Worm (Caenorhabditis elegans): Measurements from ENCODE around the gene B0303.7.
A peak's percentile ranks its signal among the peaks of the same experiment; 100 is the strongest.

Gene B0303.7

DNA sequence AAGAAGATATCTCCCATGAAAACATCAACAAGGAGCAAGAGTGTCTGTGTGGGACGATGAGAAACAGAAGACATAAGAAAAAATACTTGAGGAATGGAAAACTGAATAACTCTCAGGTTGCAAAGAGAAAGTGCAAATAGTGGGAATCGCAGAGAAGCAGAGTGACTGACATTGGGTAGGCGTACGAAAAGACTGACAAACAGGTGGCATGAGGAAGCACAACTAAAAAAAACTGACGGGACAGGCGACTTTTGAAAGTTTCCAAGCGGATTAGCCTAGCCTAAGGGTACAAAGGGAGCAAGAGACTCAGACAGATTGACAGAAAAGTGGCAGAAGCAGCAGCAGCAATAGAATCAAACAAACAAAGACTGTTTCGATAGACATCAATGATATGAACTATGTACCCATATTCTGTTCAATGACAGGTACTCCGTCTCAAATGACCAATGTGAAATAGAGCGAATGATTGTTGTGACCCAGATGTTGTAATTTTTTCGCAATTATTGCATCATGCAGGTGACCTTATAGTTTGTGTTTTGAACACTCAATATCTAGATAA is 41.0 kb downstream of the B0303.7 start (continued):
- TF ChIP-seq hif-1 (tag; optimal IDR thresholded peaks at IDR 0.05) (peak in 1 of 2 experiments; percentile 34), gei-8 (GFP tag; optimal IDR thresholded peaks at IDR 0.05) (peak; percentile 5), fos-1 (tag; optimal IDR thresholded peaks at IDR 0.05) (no peak), nhr-111 (GFP tag; optimal IDR thresholded peaks at IDR 0.05) (no peak), nhr-10 (tag; optimal IDR thresholded peaks at IDR 0.05) (no peak), aha-1 (tag) (peak; percentile 87), mxl-2 (GFP tag; conservative IDR thresholded peaks at IDR 0.05) (no peak), cey-2 (tag; optimal IDR thresholded peaks at IDR 0.05; ENCODE audit: borderline replicate concordance, insufficient read depth) (no peak), nhr-11 (tag; optimal IDR thresholded peaks at IDR 0.05) (peak; percentile 14), dmd-6 (GFP tag; IDR thresholded peaks at IDR 0.05) (peak; percentile 79), dmd-8 (GFP tag; IDR thresholded peaks at IDR 0.05) (no peak), nhr-41 (GFP tag; IDR thresholded peaks at IDR 0.05) (no peak), ama-1 (optimal IDR thresholded peaks at IDR 0.05) (no peak), saeg-2 (GFP tag; IDR thresholded peaks at IDR 0.05) (0 out of 2 replicates have a peak, but pooled peaks have one; percentile 67), T26A8.4 (GFP tag; IDR thresholded peaks at IDR 0.05) (no peak), mep-1 (tag; optimal IDR thresholded peaks at IDR 0.05) (peak; percentile 41), hlh-30 (tag; optimal IDR thresholded peaks at IDR 0.05; ENCODE audit: insufficient read depth) (peak; percentile 78), dve-1 (tag; optimal IDR thresholded peaks at IDR 0.05; ENCODE audit: insufficient read depth) (peak; percentile 47), nhr-28 (tag; optimal IDR thresholded peaks at IDR 0.05) (peak; percentile 52), php-3 (GFP tag; IDR thresholded peaks at IDR 0.05) (no peak), lin-15B (tag; optimal IDR thresholded peaks at IDR 0.05) (no peak), lin-13 (GFP tag; optimal IDR thresholded peaks at IDR 0.05) (peak; percentile 7), mxl-3 (GFP tag; optimal IDR thresholded peaks at IDR 0.05) (peak; percentile 65), ces-1 (GFP tag; optimal IDR thresholded peaks at IDR 0.05) (no peak), ztf-7 (tag; optimal IDR thresholded peaks at IDR 0.05) (peak; percentile 79), aly-2 (tag; optimal IDR thresholded peaks at IDR 0.05) (no peak)

DNA sequence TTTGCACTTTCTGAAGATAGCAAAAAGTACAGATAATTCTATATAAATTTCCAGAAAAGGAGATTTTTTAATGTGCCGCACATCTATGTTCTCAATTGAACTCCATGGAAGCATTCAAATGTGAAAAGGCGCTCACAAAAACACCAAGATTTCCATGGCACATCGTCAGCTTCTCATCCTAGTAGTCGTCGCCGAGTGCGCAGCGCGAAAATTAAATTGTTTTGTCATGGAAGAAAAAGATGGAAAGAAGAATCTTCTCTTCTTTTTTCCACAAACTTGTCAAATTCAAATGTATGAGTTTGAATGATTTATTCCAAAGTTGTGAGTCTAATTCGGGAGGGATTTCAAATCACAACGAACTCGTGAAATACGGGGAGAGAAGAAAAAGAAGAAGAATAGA is 44.0 kb downstream of the B0303.7 start:
- TF ChIP-seq tag-97 (GFP tag; IDR thresholded peaks at IDR 0.05) (no peak), zag-1 (tag; optimal IDR thresholded peaks at IDR 0.05) (no peak), fkh-10 (GFP tag; optimal IDR thresholded peaks at IDR 0.05) (peak; percentile 31)

DNA sequence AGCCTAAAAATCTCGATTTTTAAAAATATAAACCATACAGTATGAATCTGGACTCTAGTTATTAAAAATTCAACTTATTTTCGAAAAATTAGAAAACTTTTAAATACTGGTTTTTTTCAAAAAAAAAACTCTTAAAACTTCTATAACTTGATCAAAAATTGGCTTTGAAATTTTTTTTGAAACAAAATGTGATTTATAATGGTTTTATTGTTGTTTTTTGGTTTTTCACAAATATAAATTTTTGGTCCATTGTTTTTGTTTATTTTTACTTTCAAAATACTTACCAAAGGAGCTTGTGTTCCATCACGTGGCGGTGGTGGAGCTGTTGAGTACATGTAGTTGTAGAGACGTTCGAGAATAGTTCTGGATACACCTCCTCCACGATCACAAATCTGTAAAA is 44.9 kb downstream of the B0303.7 start:
- TF ChIP-seq daf-8 (GFP tag; IDR thresholded peaks at IDR 0.05) = no peak
- TF ChIP-seq nhr-48 (tag; optimal IDR thresholded peaks at IDR 0.05) = no peak
- no peak for TF ChIP-seq ces-1 (GFP tag; optimal IDR thresholded peaks at IDR 0.05)
- TF ChIP-seq lin-38 (GFP tag; IDR thresholded peaks at IDR 0.05) = no peak
- no peak for TF ChIP-seq R02D3.7 (tag; optimal IDR thresholded peaks at IDR 0.05)
- TF ChIP-seq T20F7.1 (GFP tag; optimal IDR thresholded peaks at IDR 0.05) = no peak
- no peak for TF ChIP-seq daf-16 (GFP tag; optimal IDR thresholded peaks at IDR 0.05)
- no peak for TF ChIP-seq daf-16 (tag; optimal IDR thresholded peaks at IDR 0.05)
- no peak for TF ChIP-seq zip-2 (tag; optimal IDR thresholded peaks at IDR 0.05)
- TF ChIP-seq mxl-3 (GFP tag; optimal IDR thresholded peaks at IDR 0.05) = no peak
- TF ChIP-seq D1046.2 (GFP tag; IDR thresholded peaks at IDR 0.05) = no peak
- TF ChIP-seq tag-97 (GFP tag; IDR thresholded peaks at IDR 0.05) = no peak

DNA sequence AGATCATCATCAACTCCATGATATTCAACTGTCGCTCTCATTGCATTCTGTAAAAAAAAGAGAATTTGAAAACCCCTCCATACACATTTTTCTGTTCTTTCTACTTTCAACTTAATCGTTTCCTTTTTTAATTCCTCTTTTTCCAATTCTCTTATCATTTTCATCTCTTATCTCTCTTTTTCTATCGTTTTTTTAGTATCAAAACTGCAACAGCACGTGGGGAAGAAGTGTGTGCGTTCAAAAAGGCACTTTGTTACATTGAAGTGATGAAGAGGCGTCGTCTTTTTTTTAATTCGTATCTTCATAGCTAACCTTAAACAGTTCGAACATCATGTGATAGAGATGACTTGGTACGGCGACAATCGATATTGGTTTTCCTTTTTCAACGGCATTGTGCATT is 45.7 kb downstream of the B0303.7 start:
- TF ChIP-seq fkh-10 (GFP tag; optimal IDR thresholded peaks at IDR 0.05) (no peak), aly-2 (tag; optimal IDR thresholded peaks at IDR 0.05) (no peak), madf-9 (GFP tag; conservative IDR thresholded peaks at IDR 0.05) (no peak), mxl-2 (GFP tag; conservative IDR thresholded peaks at IDR 0.05) (no peak), nhr-48 (tag; optimal IDR thresholded peaks at IDR 0.05) (peak; percentile 94), unc-39 (tag; optimal IDR thresholded peaks at IDR 0.05) (no peak), lin-15B (tag; optimal IDR thresholded peaks at IDR 0.05) (no peak), dmd-6 (GFP tag; IDR thresholded peaks at IDR 0.05) (peak; percentile 96), cey-2 (tag; optimal IDR thresholded peaks at IDR 0.05; ENCODE audit: borderline replicate concordance, insufficient read depth) (peak; percentile 90), zfp-2 (tag; optimal IDR thresholded peaks at IDR 0.05) (no peak), saeg-2 (GFP tag; IDR thresholded peaks at IDR 0.05) (no peak), nhr-111 (GFP tag; optimal IDR thresholded peaks at IDR 0.05) (no peak), hlh-11 (tag; optimal IDR thresholded peaks at IDR 0.05) (peak; percentile 91), madf-5 (GFP tag; IDR thresholded peaks at IDR 0.05) (no peak), pha-4 (GFP tag; IDR thresholded peaks at IDR 0.05) (no peak), pha-4 (tag; optimal IDR thresholded peaks at IDR 0.05) (no peak), nhr-77 (tag; optimal IDR thresholded peaks at IDR 0.05) (peak; percentile 93), lir-3 (tag; optimal IDR thresholded peaks at IDR 0.05) (no peak), snpc-4 (tag; optimal IDR thresholded peaks at IDR 0.05) (no peak)

All from whole organism, L4 larva.